Fruit fly (Drosophila melanogaster) whole organism, adult: ENCODE data around the gene CG11927.

Source experiments
- CG11617 ChIP-seq: fragments of 200-800 bp; sonication (Bioruptor generic); optimal IDR thresholded peaks from 2 replicates; lab custom pipeline; 2017; ENCODE audit warnings: mild to moderate bottlenecking, missing biosample characterization, missing genetic modification reagents, missing genetic modification characterization
- CG12768 ChIP-seq: fragments of 200-800 bp; sonication (Bioruptor generic); optimal IDR thresholded peaks from 2 replicates; lab custom pipeline; 2017; ENCODE audit warnings: missing biosample characterization, missing genetic modification characterization, mild to moderate bottlenecking, moderate library complexity, missing genetic modification reagents
- CG14711 ChIP-seq: fragments of 200-800 bp; sonication (Bioruptor generic); optimal IDR thresholded peaks from 2 replicates; lab custom pipeline; 2018; ENCODE audit warnings: missing biosample characterization, mild to moderate bottlenecking, missing genetic modification characterization, moderate library complexity
- CG1620 ChIP-seq: fragments of 200-800 bp; sonication (Bioruptor generic); optimal IDR thresholded peaks from 2 replicates; lab custom pipeline; 2016; ENCODE audit warnings: missing biosample characterization, missing genetic modification characterization
- CG33017 ChIP-seq: fragments of 200-800 bp; sonication (Bioruptor generic); optimal IDR thresholded peaks from 2 replicates; lab custom pipeline; 2018; ENCODE audit warnings: missing biosample characterization, mild to moderate bottlenecking, missing genetic modification characterization, moderate library complexity
- CG5204 ChIP-seq: fragments of 200-800 bp; sonication (Bioruptor generic); optimal IDR thresholded peaks from 2 replicates; lab custom pipeline; 2016; ENCODE audit warnings: missing biosample characterization, missing genetic modification characterization
- CG7045 ChIP-seq: fragments of 200-800 bp; sonication (Bioruptor generic); optimal IDR thresholded peaks from 2 replicates; lab custom pipeline; 2017; ENCODE audit warnings: missing biosample characterization, mild to moderate bottlenecking, missing genetic modification characterization
- CG7101 ChIP-seq: fragments of 200-800 bp; sonication (Bioruptor generic); optimal IDR thresholded peaks from 2 replicates; lab custom pipeline; 2018; ENCODE audit warnings: missing biosample characterization, mild to moderate bottlenecking, missing genetic modification characterization, moderate library complexity
- Clk ChIP-seq: fragments of 200-800 bp; sonication (Bioruptor generic); optimal IDR thresholded peaks from 2 replicates; lab custom pipeline; 2017; ENCODE audit warnings: missing biosample characterization, missing genetic modification characterization
- Crg-1 ChIP-seq: fragments of 200-800 bp; sonication (Bioruptor generic); optimal IDR thresholded peaks from 2 replicates; lab custom pipeline; 2016; ENCODE audit warnings: missing biosample characterization, missing genetic modification characterization
- Hr96 ChIP-seq: fragments of 200-800 bp; sonication (Bioruptor generic); optimal IDR thresholded peaks from 2 replicates; lab custom pipeline; 2016; ENCODE audit warnings: missing biosample characterization, missing genetic modification characterization
- Mnt ChIP-seq: fragments of 200-800 bp; sonication (Bioruptor generic); optimal IDR thresholded peaks from 2 replicates; lab custom pipeline; 2016; ENCODE audit warnings: missing biosample characterization, mild to moderate bottlenecking, missing genetic modification characterization
- bab1 ChIP-seq: fragments of 200-800 bp; sonication (Bioruptor generic); optimal IDR thresholded peaks from 3 replicates; lab custom pipeline; 2019; ENCODE audit warnings: missing biosample characterization, mild to moderate bottlenecking, missing genetic modification characterization, moderate library complexity
- cic ChIP-seq: fragments of 200-800 bp; sonication (Bioruptor generic); optimal IDR thresholded peaks from 2 replicates; lab custom pipeline; 2017; ENCODE audit warnings: missing biosample characterization, mild to moderate bottlenecking, missing genetic modification characterization, moderate library complexity
- cnc ChIP-seq, 2 experiments: fragments of >200 bp; optimal IDR thresholded peaks; 2 replicates each; lab custom pipeline; 2017
- kay ChIP-seq: fragments of 200-800 bp; sonication (Bioruptor generic); peaks from one replicate; lab custom pipeline; 2016; ENCODE audit warnings: missing biosample characterization, missing genetic modification characterization, borderline replicate concordance
- ovo ChIP-seq: fragments of 200-800 bp; sonication (Bioruptor generic); optimal IDR thresholded peaks from 2 replicates; lab custom pipeline; 2016; ENCODE audit warnings: missing biosample characterization, missing genetic modification characterization
- pad ChIP-seq: fragments of 200-800 bp; sonication (Bioruptor generic); optimal IDR thresholded peaks from 3 replicates; lab custom pipeline; 2017; ENCODE audit warnings: missing biosample characterization, missing genetic modification characterization, mild to moderate bottlenecking, moderate library complexity, missing genetic modification reagents
- tj ChIP-seq: fragments of 200-800 bp; sonication (Bioruptor generic); optimal IDR thresholded peaks from 3 replicates; lab custom pipeline; 2017; ENCODE audit warnings: missing biosample characterization, mild to moderate bottlenecking, missing genetic modification characterization, moderate library complexity
- toe ChIP-seq: fragments of 200-800 bp; sonication (Bioruptor generic); optimal IDR thresholded peaks from 2 replicates; lab custom pipeline; 2016; ENCODE audit warnings: missing biosample characterization, missing genetic modification characterization

CG11927 gene

DNA sequence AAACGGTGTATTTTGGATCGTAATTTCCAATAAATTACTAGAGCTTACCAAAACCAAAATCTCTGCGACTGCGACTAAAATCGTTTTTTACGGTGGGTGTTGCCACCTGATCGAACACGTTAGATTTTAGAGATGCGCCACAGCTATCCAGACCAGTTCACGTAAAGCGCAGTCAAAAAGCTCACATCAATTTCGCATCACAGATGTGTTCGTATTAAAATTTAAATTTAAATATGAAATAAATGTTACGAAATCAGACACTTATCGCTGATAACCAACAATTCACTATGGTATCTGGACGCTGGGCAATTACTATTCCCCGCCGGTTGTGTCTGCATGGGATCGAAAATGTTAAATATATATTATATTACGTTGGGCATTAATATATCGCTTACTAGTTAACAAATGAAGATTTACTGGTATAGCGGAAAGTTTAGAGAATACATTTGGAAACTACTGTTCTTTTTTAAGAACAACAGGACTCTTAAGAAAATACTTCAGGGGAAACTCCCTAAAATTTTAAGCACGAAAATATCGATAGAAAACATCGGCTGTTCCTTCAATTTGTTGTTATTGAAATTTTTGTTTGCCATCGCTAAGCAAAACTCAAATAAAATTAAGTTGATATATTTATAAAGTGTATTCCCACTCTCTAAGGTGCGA is at the start of gene CG11927, which contains the start of gene mxt:
CG11927 (plus strand) TSS at position 576 of the 663 bp plus-strand sequence.
mxt (minus strand) TSS at position 105 of the 663 bp plus-strand sequence.
- TF ChIP-seq cnc (optimal IDR thresholded peaks at IDR 0.05; lab: Kevin White, UChicago): no peak
- peak; percentile 12 for TF ChIP-seq CG14711
- TF ChIP-seq CG7101 (tag; lab: Kevin White, UChicago): peak; percentile 27
- TF ChIP-seq ovo: peak; percentile 42
- no peak for TF ChIP-seq cic (GFP tag; lab: Kevin White, UChicago)
- TF ChIP-seq Hr96 (GFP tag; lab: Kevin White, UChicago): no peak
- TF ChIP-seq bab1: no peak
- peak; percentile 33 for TF ChIP-seq pad (GFP tag; lab: Kevin White, UChicago)
- TF ChIP-seq tj: peak; percentile 3
- no peak for TF ChIP-seq kay
- TF ChIP-seq Crg-1 (GFP tag; lab: Kevin White, UChicago): peak; percentile 29
- TF ChIP-seq Mnt (GFP tag; lab: Kevin White, UChicago): peak; percentile 28
- no peak for TF ChIP-seq CG7045
- no peak for TF ChIP-seq toe (GFP tag; lab: Kevin White, UChicago)
- no peak for TF ChIP-seq CG5204 (GFP tag; lab: Kevin White, UChicago)
- peak; percentile 47 for TF ChIP-seq CG11617 (GFP tag; lab: Kevin White, UChicago)
- TF ChIP-seq CG12768 (GFP tag; lab: Kevin White, UChicago): no peak
- TF ChIP-seq CG1620 (GFP tag; lab: Kevin White, UChicago): peak; percentile 53
- TF ChIP-seq Clk: no peak
- TF ChIP-seq CG33017: no peak

- no peak for TF ChIP-seq Crg-1 (GFP tag; lab: Kevin White, UChicago)
- TF ChIP-seq CG5204 (GFP tag; lab: Kevin White, UChicago): no peak
- no peak for TF ChIP-seq CG14711
- no peak for TF ChIP-seq cnc (optimal IDR thresholded peaks at IDR 0.05; lab: Kevin White, UChicago)
- TF ChIP-seq kay: no peak
- TF ChIP-seq CG1620 (GFP tag; lab: Kevin White, UChicago): no peak
- no peak for TF ChIP-seq tj
- TF ChIP-seq ovo: no peak
- TF ChIP-seq CG7045: no peak
- no peak for TF ChIP-seq CG7101 (tag; lab: Kevin White, UChicago)
- TF ChIP-seq cic (GFP tag; lab: Kevin White, UChicago): no peak
- no peak for TF ChIP-seq Hr96 (GFP tag; lab: Kevin White, UChicago)
- no peak for TF ChIP-seq CG12768 (GFP tag; lab: Kevin White, UChicago)
- TF ChIP-seq Mnt (GFP tag; lab: Kevin White, UChicago): no peak
- TF ChIP-seq pad (GFP tag; lab: Kevin White, UChicago): no peak
- TF ChIP-seq bab1: no peak
- TF ChIP-seq CG33017: no peak
Observed at dm6 chr2L:4798894-4799293, 48.7 kb upstream of the CG11927 start.

DNA sequence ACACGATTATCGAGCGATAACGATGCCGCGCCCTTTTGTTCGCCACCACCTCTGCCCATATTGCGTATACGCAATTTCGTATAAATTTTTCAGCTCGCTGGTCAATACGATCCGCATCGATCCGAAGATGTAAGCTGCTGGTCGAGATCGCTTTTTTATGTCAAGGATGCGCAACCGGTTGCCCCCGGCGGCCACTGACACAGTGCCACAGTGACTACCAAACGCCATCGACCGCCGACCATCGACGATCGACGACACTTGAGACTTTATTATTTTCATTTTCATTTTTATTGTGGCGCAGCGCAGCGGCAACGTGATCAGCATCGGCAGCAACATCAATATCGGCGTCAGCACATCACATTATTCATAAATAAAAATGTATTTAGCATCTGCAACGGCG is 47.5 kb upstream of the CG11927 start:
- no peak for TF ChIP-seq CG33017

DNA sequence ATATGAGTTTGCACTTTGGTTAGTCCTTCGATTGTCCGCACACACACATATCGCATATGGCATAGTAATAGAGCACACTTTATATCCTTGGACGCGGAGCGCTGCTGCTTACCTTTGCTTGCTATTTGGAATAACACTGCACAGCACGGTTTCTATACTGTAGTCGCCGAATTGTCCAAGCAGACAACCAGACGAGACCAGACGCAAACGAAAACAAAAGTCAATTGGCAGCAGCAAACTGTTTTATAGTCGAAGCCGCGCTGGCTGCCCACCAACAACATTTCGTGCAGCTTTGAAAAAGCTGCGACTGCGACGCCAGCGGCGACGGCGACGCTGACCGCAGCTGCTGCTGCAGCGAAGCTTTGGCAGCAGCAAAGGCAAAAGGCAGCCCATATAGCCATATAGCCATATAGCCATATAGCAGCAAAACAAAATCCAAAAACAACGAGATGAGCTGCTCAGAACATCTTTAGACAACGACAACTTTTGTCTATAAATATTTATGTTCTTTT is 45.8 kb upstream of the CG11927 start, which contains the start of gene slf:
slf (minus strand) TSS at position 219 of the 512 bp plus-strand sequence.
- TF ChIP-seq CG1620 (GFP tag; lab: Kevin White, UChicago): no peak
- TF ChIP-seq CG14711: no peak
- no peak for TF ChIP-seq cnc (optimal IDR thresholded peaks at IDR 0.05; lab: Kevin White, UChicago)
- no peak for TF ChIP-seq CG33017
- no peak for TF ChIP-seq CG7045
- TF ChIP-seq Mnt (GFP tag; lab: Kevin White, UChicago): no peak
- no peak for TF ChIP-seq tj
- no peak for TF ChIP-seq pad (GFP tag; lab: Kevin White, UChicago)
- no peak for TF ChIP-seq ovo
- TF ChIP-seq cic (GFP tag; lab: Kevin White, UChicago): no peak
- TF ChIP-seq kay: no peak
- no peak for TF ChIP-seq CG12768 (GFP tag; lab: Kevin White, UChicago)
- no peak for TF ChIP-seq toe (GFP tag; lab: Kevin White, UChicago)
- no peak for TF ChIP-seq CG5204 (GFP tag; lab: Kevin White, UChicago)
- no peak for TF ChIP-seq bab1
- no peak for TF ChIP-seq CG11617 (GFP tag; lab: Kevin White, UChicago)

- TF ChIP-seq Clk (no peak), CG14711 (no peak), Hr96 (GFP tag; lab: Kevin White, UChicago) (no peak), CG11617 (GFP tag; lab: Kevin White, UChicago) (no peak), CG12768 (GFP tag; lab: Kevin White, UChicago) (no peak), CG33017 (no peak)
Observed at dm6 chr2L:4806109-4806508, 41.5 kb upstream of the CG11927 start.

- TF ChIP-seq Mnt (GFP tag; lab: Kevin White, UChicago) (no peak), CG5204 (GFP tag; lab: Kevin White, UChicago) (no peak), CG14711 (no peak), CG11617 (GFP tag; lab: Kevin White, UChicago) (no peak), bab1 (no peak), CG7045 (no peak), kay (peak; percentile 58), Clk (no peak), cic (GFP tag; lab: Kevin White, UChicago) (no peak)
Observed at dm6 chr2L:4807953-4808604, 39.5 kb upstream of the CG11927 start.
